Worm (Caenorhabditis elegans) whole organism, L4/young adult: ENCODE data around the gene nspc-18.

Experiments
- W03F9.2 ChIP-seq: fragments of 150-350 bp; optimal IDR thresholded peaks from 2 replicates; lab custom pipeline; 2014; ENCODE audit warnings: missing biosample characterization, missing genetic modification characterization
- dao-5 ChIP-seq: sonication (generic microtip); optimal IDR thresholded peaks from 2 replicates; lab custom pipeline; 2016; ENCODE audit warnings: missing genotype, missing genetic modification characterization, moderate library complexity, missing compliant biosample characterization
- him-1 ChIP-seq: sonication (generic microtip); optimal IDR thresholded peaks from 2 replicates; lab custom pipeline; 2016; ENCODE audit warnings: missing genotype, missing genetic modification reagents, missing genetic modification characterization, missing compliant biosample characterization

DNA sequence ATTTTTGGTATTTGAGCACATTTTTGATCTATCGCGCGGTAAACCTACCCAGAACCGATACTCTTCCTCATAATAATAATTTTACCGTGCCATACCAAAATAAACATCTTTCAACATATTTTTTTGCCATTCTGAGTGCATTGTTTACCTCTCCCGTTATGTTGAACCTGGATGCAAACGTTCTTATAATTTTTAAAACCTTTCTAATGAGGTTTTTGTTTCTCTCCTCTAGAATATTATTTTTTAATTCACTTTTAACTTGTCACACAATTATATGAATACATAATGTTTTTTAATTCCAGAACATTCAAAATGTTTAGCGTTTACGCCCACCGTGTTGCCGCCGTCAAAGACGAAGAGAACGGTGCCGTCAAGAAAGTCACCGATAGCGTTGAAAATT lies 18.1 kb upstream of the nspc-18 start, which contains the start of gene enri-2:
- TF ChIP-seq W03F9.2 (tag; lab: Kevin White, UChicago) (no peak), dao-5 (no peak), him-1 (tag; lab: Kevin White, UChicago) (no peak)
